Fruit fly (Drosophila melanogaster) S2 (cell line): ENCODE measurements around the gene nkd.

ENCODE experiments used
- CG8478 ChIP-seq: fragments of >200 bp; optimal IDR thresholded peaks from 2 replicates; lab custom pipeline; 2018
- CTCF ChIP-seq, 2 experiments: fragments of >200 bp; optimal IDR thresholded peaks; 2 replicates each; lab custom pipeline; 2018

DNA sequence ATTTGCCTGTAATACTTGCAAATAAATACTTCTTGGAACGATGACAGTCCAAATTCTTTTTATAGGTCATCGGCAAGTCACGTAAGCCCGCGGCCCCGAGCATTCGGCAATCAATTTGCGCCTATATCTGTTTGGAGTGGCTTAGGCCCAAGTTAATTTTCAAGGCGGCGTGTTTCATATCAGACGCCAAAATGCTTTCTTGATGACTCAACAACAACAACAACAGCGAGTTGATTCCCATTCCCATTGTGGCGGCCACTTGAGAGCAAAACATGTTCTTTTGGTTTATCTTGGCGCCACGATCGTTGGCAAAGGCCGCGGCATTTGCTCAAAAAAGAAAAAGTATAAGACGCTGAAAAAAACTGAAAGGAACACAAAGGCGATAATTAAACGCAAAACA is 31.2 kb downstream of the nkd start:
- TF ChIP-seq CG8478 (lab: Kevin White, UChicago) (no peak), CTCF (optimal IDR thresholded peaks at IDR 0.05; lab: Kevin White, UChicago) (no peak)
